Worm (Caenorhabditis elegans) whole organism, L4 larva: ENCODE results near the gene Y53G8AR.9.

Source experiments
- F10B5.3 ChIP-seq: sonication (generic microtip); optimal IDR thresholded peaks from 2 replicates; lab custom pipeline; 2016; ENCODE audit warnings: mild to moderate bottlenecking, missing genetic modification characterization, missing compliant biosample characterization
- T20F7.1 ChIP-seq: fragments of 200-800 bp; sonication (Bioruptor generic); optimal IDR thresholded peaks from 2 replicates; lab custom pipeline; 2018; ENCODE audit warnings: mild to moderate bottlenecking, missing genetic modification characterization, missing compliant biosample characterization
- T26A8.4 ChIP-seq: fragments of 200-800 bp; sonication (Bioruptor generic); IDR thresholded peaks from 2 replicates; pipeline ENCODE4 v1.3.6; 2022; ENCODE audit warnings: missing genetic modification characterization, missing compliant biosample characterization
- Y5F2A.4 ChIP-seq: fragments of 200-800 bp; sonication (Bioruptor generic); optimal IDR thresholded peaks from 2 replicates; lab custom pipeline; 2018; ENCODE audit warnings: mild to moderate bottlenecking, missing genetic modification characterization, missing compliant biosample characterization
- ZK337.2 ChIP-seq: fragments of 200-800 bp; sonication (Bioruptor generic); IDR thresholded peaks from 2 replicates; pipeline ENCODE4 v1.3.6; 2022; ENCODE audit warnings: missing genetic modification reagents, missing genetic modification characterization, missing compliant biosample characterization
- aha-1 ChIP-seq: fragments of 150-350 bp; peaks from one replicate; lab custom pipeline; 2014; ENCODE audit warnings: missing biosample characterization, missing genetic modification characterization
- ama-1 ChIP-seq: fragments of 150-350 bp; optimal IDR thresholded peaks from 2 replicates; lab custom pipeline; 2014; ENCODE audit warnings: inconsistent platforms, mixed read lengths
- attf-4 ChIP-seq: sonication (generic microtip); optimal IDR thresholded peaks from 3 replicates; lab custom pipeline; 2017; ENCODE audit warnings: missing biosample characterization, missing genetic modification characterization
- ceh-20 ChIP-seq: fragments of 200-800 bp; sonication (Bioruptor generic); IDR thresholded peaks from 2 replicates; pipeline ENCODE4 v1.3.6; 2022; ENCODE audit warnings: missing genetic modification reagents, missing genetic modification characterization, missing compliant biosample characterization
- ceh-28 ChIP-seq: fragments of 150-350 bp; optimal IDR thresholded peaks from 2 replicates; lab custom pipeline; 2014; ENCODE audit warnings: missing biosample characterization, missing genetic modification reagents, missing genetic modification characterization
- ceh-62 ChIP-seq: sonication (generic microtip); optimal IDR thresholded peaks from 2 replicates; lab custom pipeline; 2017; ENCODE audit warnings: missing biosample characterization, missing genetic modification characterization
- ceh-82 ChIP-seq: sonication (generic microtip); optimal IDR thresholded peaks from 2 replicates; lab custom pipeline; 2017; ENCODE audit warnings: missing biosample characterization, missing genetic modification characterization
- ces-1 ChIP-seq: fragments of 150-350 bp; sonication (generic microtip); optimal IDR thresholded peaks from 4 replicates; lab custom pipeline; 2014; ENCODE audit warnings: missing biosample characterization, missing genetic modification reagents, missing genetic modification characterization
- ctbp-1 ChIP-seq: fragments of 200-800 bp; sonication (Bioruptor generic); IDR thresholded peaks from 2 replicates; pipeline ENCODE4 v1.3.6; 2022; ENCODE audit warnings: missing genetic modification reagents, missing genetic modification characterization, missing compliant biosample characterization
- daf-12 ChIP-seq: fragments of 150-350 bp; optimal IDR thresholded peaks from 2 replicates; lab custom pipeline; 2014; ENCODE audit warnings: missing biosample characterization, missing genetic modification reagents, missing genetic modification characterization
- daf-16 ChIP-seq, 3 experiments: sonication (generic microtip); optimal IDR thresholded peaks; 2 replicates each; lab custom pipeline; 2016 to 2017; ENCODE audit warnings: missing genetic modification characterization in 3 of 3, missing genetic modification reagents in 3 of 3, mild to moderate bottlenecking in 2 of 3, missing compliant biosample characterization in 2 of 3, missing biosample characterization in 1 of 3, moderate library complexity in 1 of 3
- daf-19 ChIP-seq: fragments of 200-800 bp; sonication (Bioruptor generic); conservative IDR thresholded peaks from 2 replicates; pipeline ENCODE4 v1.3.6; 2022; ENCODE audit warnings: missing genetic modification characterization, missing compliant biosample characterization
- daf-8 ChIP-seq: fragments of 200-800 bp; sonication (Bioruptor generic); IDR thresholded peaks from 2 replicates; pipeline ENCODE4 v1.3.6; 2022; ENCODE audit warnings: missing genetic modification characterization, missing compliant biosample characterization
- dmd-6 ChIP-seq: fragments of 200-800 bp; sonication (Bioruptor generic); IDR thresholded peaks from 2 replicates; pipeline ENCODE4 v1.3.6; 2022; ENCODE audit warnings: missing genetic modification reagents, missing genetic modification characterization, missing compliant biosample characterization
- dmd-9 ChIP-seq: fragments of 200-800 bp; sonication (Bioruptor generic); IDR thresholded peaks from 2 replicates; pipeline ENCODE4 v1.3.6; 2022; ENCODE audit warnings: missing genetic modification reagents, missing genetic modification characterization, missing compliant biosample characterization
- dpl-1 ChIP-seq: fragments of 150-350 bp; optimal IDR thresholded peaks from 2 replicates; lab custom pipeline; 2014; ENCODE audit warnings: missing biosample characterization, missing genetic modification reagents, missing genetic modification characterization
- egl-27 ChIP-seq: sonication (generic microtip); optimal IDR thresholded peaks from 3 replicates; lab custom pipeline; 2017; ENCODE audit warnings: missing biosample characterization, missing genetic modification reagents, missing genetic modification characterization
- fkh-10 ChIP-seq: fragments of 150-350 bp; optimal IDR thresholded peaks from 2 replicates; lab custom pipeline; 2014; ENCODE audit warnings: missing biosample characterization, missing genetic modification reagents, missing genetic modification characterization
- gei-8 ChIP-seq: fragments of 200-800 bp; sonication (Bioruptor generic); optimal IDR thresholded peaks from 2 replicates; lab custom pipeline; 2018; ENCODE audit warnings: mild to moderate bottlenecking, missing genetic modification characterization, missing compliant biosample characterization
- hif-1 ChIP-seq, 2 experiments: sonication (generic microtip); optimal IDR thresholded peaks; 2 replicates each; lab custom pipeline; 2016 to 2017; ENCODE audit warnings: missing compliant biosample characterization in 2 of 2, missing genetic modification characterization in 2 of 2, missing genetic modification reagents in 2 of 2, missing genotype in 2 of 2, mild to moderate bottlenecking in 1 of 2
- hlh-11 ChIP-seq: fragments of 200-800 bp; sonication (Bioruptor generic); optimal IDR thresholded peaks from 2 replicates; lab custom pipeline; 2018; ENCODE audit warnings: mild to moderate bottlenecking, missing genetic modification characterization, missing compliant biosample characterization
- hlh-30 ChIP-seq: sonication (generic microtip); optimal IDR thresholded peaks from 2 replicates; lab custom pipeline; 2017; ENCODE audit warnings: antibody characterized with exemption, mild to moderate bottlenecking, missing genetic modification characterization, missing compliant biosample characterization; ENCODE audit not compliant: insufficient read depth
- lin-38 ChIP-seq: fragments of 200-800 bp; sonication (Bioruptor generic); IDR thresholded peaks from 2 replicates; pipeline ENCODE4 v1.3.6; 2022; ENCODE audit warnings: missing genetic modification reagents, missing genetic modification characterization, missing compliant biosample characterization
- lsy-2 ChIP-seq, 2 experiments: fragments of 150-350 bp in 1 of 2; sonication (generic microtip) in 1 of 2; optimal IDR thresholded peaks; 2 replicates each; lab custom pipeline; 2014 to 2017; ENCODE audit warnings: missing biosample characterization in 2 of 2, missing genetic modification characterization in 2 of 2
- madf-5 ChIP-seq, 2 experiments: fragments of 200-800 bp; sonication (Bioruptor generic); IDR thresholded peaks; 2 replicates each; pipeline ENCODE4 v1.3.6; 2022; ENCODE audit warnings: missing compliant biosample characterization in 2 of 2, missing genetic modification characterization in 2 of 2
- madf-9 ChIP-seq: fragments of 200-800 bp; sonication (Bioruptor generic); conservative IDR thresholded peaks from 2 replicates; pipeline ENCODE4 v1.3.6; 2022; ENCODE audit warnings: missing genetic modification reagents, missing genetic modification characterization, missing compliant biosample characterization
- mep-1 ChIP-seq: fragments of 150-350 bp; sonication (generic microtip); optimal IDR thresholded peaks from 3 replicates; lab custom pipeline; 2014; ENCODE audit warnings: missing biosample characterization, missing genetic modification characterization
- mes-2 ChIP-seq: sonication (generic microtip); optimal IDR thresholded peaks from 2 replicates; lab custom pipeline; 2016; ENCODE audit warnings: missing genotype, mild to moderate bottlenecking, missing genetic modification characterization, missing compliant biosample characterization; ENCODE audit not compliant: poor library complexity, severe bottlenecking
- nhr-10 ChIP-seq: fragments of 150-350 bp; optimal IDR thresholded peaks from 2 replicates; lab custom pipeline; 2014; ENCODE audit warnings: missing biosample characterization, missing genetic modification characterization
- nhr-237 ChIP-seq: sonication (generic microtip); optimal IDR thresholded peaks from 2 replicates; lab custom pipeline; 2017; ENCODE audit warnings: missing biosample characterization, missing genetic modification characterization
- nhr-28 ChIP-seq: fragments of 150-350 bp; optimal IDR thresholded peaks from 2 replicates; lab custom pipeline; 2014; ENCODE audit warnings: missing biosample characterization, missing genetic modification characterization
- nhr-41 ChIP-seq: fragments of 200-800 bp; sonication (Bioruptor generic); IDR thresholded peaks from 2 replicates; pipeline ENCODE4 v1.3.6; 2022; ENCODE audit warnings: missing genetic modification reagents, missing genetic modification characterization, missing compliant biosample characterization
- nhr-48 ChIP-seq: sonication (generic microtip); optimal IDR thresholded peaks from 2 replicates; lab custom pipeline; 2016; ENCODE audit warnings: mild to moderate bottlenecking, missing genetic modification characterization, missing compliant biosample characterization
- nhr-6 ChIP-seq: fragments of 150-350 bp; optimal IDR thresholded peaks from 2 replicates; lab custom pipeline; 2014; ENCODE audit warnings: missing biosample characterization, missing genetic modification characterization
- nhr-77 ChIP-seq: fragments of 150-350 bp; optimal IDR thresholded peaks from 2 replicates; lab custom pipeline; 2014; ENCODE audit warnings: missing biosample characterization, missing genetic modification characterization
- pha-4 ChIP-seq, 2 experiments: fragments of 150-350 bp in 1 of 2; fragments of 200-800 bp in 1 of 2; sonication (Bioruptor generic) in 1 of 2; IDR thresholded peaks in 1 of 2; optimal IDR thresholded peaks in 1 of 2; 2 replicates each; pipeline versions ENCODE4 v1.3.6 to Lab custom; 2014 to 2022; ENCODE audit warnings: missing genetic modification characterization in 2 of 2, missing genetic modification reagents in 2 of 2, missing biosample characterization in 1 of 2, missing compliant biosample characterization in 1 of 2
- rbr-2 ChIP-seq: sonication (generic microtip); optimal IDR thresholded peaks from 2 replicates; lab custom pipeline; 2016; ENCODE audit warnings: missing genotype, missing genetic modification characterization, missing compliant biosample characterization
- snpc-1.2 ChIP-seq: fragments of 200-800 bp; sonication (Bioruptor generic); IDR thresholded peaks from 2 replicates; pipeline ENCODE4 v1.3.6; 2022; ENCODE audit warnings: missing genetic modification reagents, missing genetic modification characterization, missing compliant biosample characterization
- snpc-4 ChIP-seq: fragments of 150-350 bp; optimal IDR thresholded peaks from 2 replicates; lab custom pipeline; 2014; ENCODE audit warnings: missing biosample characterization, missing genetic modification characterization
- spr-3 ChIP-seq: fragments of 200-800 bp; sonication (Bioruptor generic); optimal IDR thresholded peaks from 2 replicates; lab custom pipeline; 2018; ENCODE audit warnings: mild to moderate bottlenecking, missing genetic modification characterization, missing compliant biosample characterization
- unc-130 ChIP-seq: sonication (generic microtip); optimal IDR thresholded peaks from 2 replicates; lab custom pipeline; 2016; ENCODE audit warnings: missing genetic modification reagents, missing genetic modification characterization, missing compliant biosample characterization
- vab-7 ChIP-seq: fragments of 200-800 bp; sonication (Bioruptor generic); IDR thresholded peaks from 2 replicates; pipeline ENCODE4 v1.3.6; 2022; ENCODE audit warnings: missing genetic modification reagents, missing genetic modification characterization, missing compliant biosample characterization
- zfp-2 ChIP-seq: sonication (generic microtip); optimal IDR thresholded peaks from 2 replicates; lab custom pipeline; 2016; ENCODE audit warnings: mild to moderate bottlenecking, missing genetic modification characterization, missing compliant biosample characterization
- zfp-3 ChIP-seq: fragments of 200-800 bp; sonication (Bioruptor generic); conservative IDR thresholded peaks from 2 replicates; pipeline ENCODE4 v1.3.6; 2022; ENCODE audit warnings: missing genetic modification reagents, missing genetic modification characterization, missing compliant biosample characterization
- zip-11 ChIP-seq: fragments of 200-800 bp; sonication (Bioruptor generic); IDR thresholded peaks from 2 replicates; pipeline ENCODE4 v1.3.6; 2022; ENCODE audit warnings: missing genetic modification characterization, missing compliant biosample characterization
- ztf-7 ChIP-seq: fragments of 150-350 bp; optimal IDR thresholded peaks from 2 replicates; lab custom pipeline; 2014; ENCODE audit warnings: missing biosample characterization, missing genetic modification characterization

Y53G8AR.9 gene

DNA sequence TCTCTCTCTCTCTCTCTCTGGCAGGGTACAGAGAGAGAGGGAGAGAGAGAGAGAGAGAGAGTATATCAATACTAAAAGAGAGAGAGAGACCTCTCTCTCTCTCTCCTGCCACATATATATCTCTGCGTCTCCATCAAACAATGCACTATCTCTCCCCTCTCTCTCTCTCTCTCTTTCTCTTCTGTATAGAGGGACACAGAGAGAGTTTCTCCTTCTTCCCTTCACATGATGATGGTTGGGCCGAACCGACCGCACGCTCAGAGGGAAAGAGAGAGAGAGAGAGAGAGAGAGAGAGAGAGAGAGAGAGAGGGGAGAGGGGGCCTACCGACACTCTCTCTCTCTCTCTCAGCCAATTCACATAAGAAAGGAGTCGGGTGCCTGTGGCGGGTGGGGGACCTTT, 49.4 kb downstream of the Y53G8AR.9 start (continued):
- no peak for TF ChIP-seq nhr-237
- TF ChIP-seq ama-1 (lab: Kevin White, UChicago) = no peak
- TF ChIP-seq ztf-7 = no peak
- TF ChIP-seq madf-9 = 0 out of 2 replicates have a peak, but pooled peaks have one; percentile 20
- no peak for TF ChIP-seq egl-27 (tag; lab: Kevin White, UChicago)
- no peak for TF ChIP-seq T20F7.1 (GFP tag; lab: Kevin White, UChicago)
- TF ChIP-seq dmd-6 (GFP tag; lab: Robert Waterston, UW) = peak; percentile 63
- no peak for TF ChIP-seq ceh-62 (tag; lab: Kevin White, UChicago)
- no peak for TF ChIP-seq gei-8
- peak; percentile 58 for TF ChIP-seq aha-1 (tag; lab: Kevin White, UChicago)
- no peak for TF ChIP-seq vab-7
- peak; percentile 73; the same call in 1 of the 2 replicates for TF ChIP-seq pha-4 (GFP tag; IDR thresholded peaks at IDR 0.05; lab: Robert Waterston, UW)
- TF ChIP-seq pha-4 (tag; optimal IDR thresholded peaks at IDR 0.05; lab: Kevin White, UChicago) = no peak
- no peak for TF ChIP-seq nhr-6
- no peak for TF ChIP-seq nhr-10 (tag; lab: Kevin White, UChicago)
- no peak for TF ChIP-seq T26A8.4
- no peak for TF ChIP-seq ces-1 (GFP tag; lab: Kevin White, UChicago)
- peak; percentile 31 for TF ChIP-seq mes-2 (tag; lab: Kevin White, UChicago)
- no peak for TF ChIP-seq nhr-41 (GFP tag; lab: Robert Waterston, UW)
- TF ChIP-seq Y5F2A.4 (GFP tag; lab: Kevin White, UChicago) = no peak
- no peak for TF ChIP-seq fkh-10 (GFP tag; lab: Kevin White, UChicago)
- TF ChIP-seq daf-12 = no peak
- TF ChIP-seq ceh-82 (tag; lab: Kevin White, UChicago) = no peak
- peak; percentile 84 for TF ChIP-seq mep-1
- no peak for TF ChIP-seq daf-19
- no peak for TF ChIP-seq daf-8 (GFP tag; lab: Robert Waterston, UW)
- TF ChIP-seq ctbp-1 = 0 out of 2 replicates have a peak, but pooled peaks have one; percentile 36
- TF ChIP-seq nhr-77 (tag; lab: Kevin White, UChicago) = no peak
- no peak for TF ChIP-seq attf-4 (tag; lab: Kevin White, UChicago)
- TF ChIP-seq ceh-28 (tag; lab: Kevin White, UChicago) = no peak
- no peak for TF ChIP-seq zip-11 (GFP tag; lab: Robert Waterston, UW)
- no peak for TF ChIP-seq dmd-9
- TF ChIP-seq unc-130 (GFP tag; lab: Kevin White, UChicago) = no peak
- no peak for TF ChIP-seq madf-5 (GFP tag; IDR thresholded peaks at IDR 0.05; lab: Robert Waterston, UW)
- peak; percentile 52 for TF ChIP-seq nhr-28 (tag; lab: Kevin White, UChicago)
- TF ChIP-seq zfp-3 = no peak
- peak in 1 of 2 experiments; percentile 79 for TF ChIP-seq lsy-2 (tag; optimal IDR thresholded peaks at IDR 0.05; lab: Kevin White, UChicago)
- no peak for TF ChIP-seq snpc-1.2
- peak; percentile 7 for TF ChIP-seq F10B5.3
- TF ChIP-seq rbr-2 (tag; lab: Kevin White, UChicago) = peak; percentile 50
- TF ChIP-seq spr-3 (GFP tag; lab: Kevin White, UChicago) = no peak
- peak; percentile 82 for TF ChIP-seq hlh-11
- peak in 1 of 2 experiments; percentile 59 for TF ChIP-seq daf-16 (GFP tag; optimal IDR thresholded peaks at IDR 0.05; lab: Kevin White, UChicago)
- peak; percentile 23 for TF ChIP-seq daf-16 (tag; optimal IDR thresholded peaks at IDR 0.05; lab: Kevin White, UChicago)
- peak; percentile 85 for TF ChIP-seq hlh-30 (tag; lab: Kevin White, UChicago)
- TF ChIP-seq lin-38 (GFP tag; lab: Robert Waterston, UW) = peak; percentile 35
- TF ChIP-seq dpl-1 (GFP tag; lab: Kevin White, UChicago) = peak; percentile 30
- no peak for TF ChIP-seq snpc-4 (tag; lab: Kevin White, UChicago)
- peak; percentile 49 for TF ChIP-seq nhr-48
- no peak for TF ChIP-seq zfp-2
- TF ChIP-seq ceh-20 (GFP tag; lab: Robert Waterston, UW) = peak; percentile 35; the same call in 1 of the 2 replicates
- peak in 1 of 2 experiments; percentile 31 for TF ChIP-seq hif-1 (tag; optimal IDR thresholded peaks at IDR 0.05; lab: Kevin White, UChicago)
- TF ChIP-seq ZK337.2 (GFP tag; lab: Robert Waterston, UW) = no peak
